Fruit fly (Drosophila melanogaster) whole organism, embryonic: ENCODE measurements around the gene CG31038.

Source experiments
- CG2202 ChIP-seq: fragments of 200-800 bp; sonication (Bioruptor generic); optimal IDR thresholded peaks from 2 replicates; lab custom pipeline; 2018; ENCODE audit warnings: missing biosample characterization, mild to moderate bottlenecking, missing genetic modification characterization
- CG4707 ChIP-seq: fragments of 200-800 bp; sonication (Bioruptor generic); optimal IDR thresholded peaks from 2 replicates; lab custom pipeline; 2018; ENCODE audit warnings: missing biosample characterization, mild to moderate bottlenecking, missing genetic modification characterization, moderate library complexity
- lola ChIP-seq, 3 experiments: fragments of >200 bp in 2 of 3; fragments of 200-800 bp in 1 of 3; sonication (Bioruptor generic) in 1 of 3; optimal IDR thresholded peaks; 2 replicates each; lab custom pipeline; 2017 to 2019; ENCODE audit warnings: missing biosample characterization in 3 of 3, missing genetic modification characterization in 3 of 3, mild to moderate bottlenecking in 1 of 3, moderate library complexity in 1 of 3

DNA sequence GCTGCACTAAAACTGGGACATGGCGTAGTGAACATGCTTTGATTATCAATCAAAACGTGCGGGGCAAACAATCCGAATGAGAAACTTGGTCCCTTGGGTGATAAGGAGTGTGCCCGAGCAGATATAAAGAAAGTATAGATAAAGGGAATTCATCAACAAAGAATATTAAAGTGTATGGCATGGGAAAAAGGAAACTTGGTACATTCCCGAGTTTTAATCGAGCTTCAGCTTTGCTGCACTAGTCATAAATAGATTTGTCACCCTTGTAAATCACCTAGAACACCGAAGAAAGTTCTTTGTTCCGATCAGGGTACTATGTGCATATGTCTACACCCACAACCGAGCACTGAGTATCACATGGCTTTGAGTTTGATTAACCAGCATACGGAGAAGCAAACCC is 9.4 kb upstream of the CG31038 start:
- no peak for TF ChIP-seq lola (GFP tag; optimal IDR thresholded peaks at IDR 0.05; lab: Kevin White, UChicago)
- TF ChIP-seq CG2202 (tag; lab: Kevin White, UChicago), result no peak
- TF ChIP-seq CG4707, result no peak
